Worm (Caenorhabditis elegans) whole organism, young adult: ENCODE results near the gene coq-2.
A peak's percentile ranks its signal among the peaks of the same experiment; 100 is the strongest.

ENCODE experiments used
- B0019.2 ChIP-seq: fragments of 200-800 bp; sonication (Bioruptor generic); conservative IDR thresholded peaks from 2 replicates; pipeline ENCODE4 v1.3.6; 2022; ENCODE audit warnings: missing genetic modification reagents, missing genetic modification characterization, missing compliant biosample characterization
- B0336.3 ChIP-seq: fragments of 200-800 bp; sonication (Bioruptor generic); IDR thresholded peaks from 2 replicates; pipeline ENCODE4 v1.3.6; 2022; ENCODE audit warnings: missing genetic modification characterization, missing compliant biosample characterization
- C17E4.6 ChIP-seq: fragments of 200-800 bp; sonication (Bioruptor generic); IDR thresholded peaks from 2 replicates; pipeline ENCODE4 v1.3.6; 2022; ENCODE audit warnings: missing genetic modification reagents, missing genetic modification characterization, missing compliant biosample characterization
- F10E7.11 ChIP-seq: sonication (generic microtip); optimal IDR thresholded peaks from 2 replicates; lab custom pipeline; 2017; ENCODE audit warnings: mild to moderate bottlenecking, missing genetic modification characterization, moderate library complexity, missing compliant biosample characterization
- F33H1.4 ChIP-seq: fragments of 200-800 bp; sonication (Bioruptor generic); IDR thresholded peaks from 2 replicates; pipeline ENCODE4 v1.3.6; 2022; ENCODE audit warnings: missing genetic modification reagents, missing genetic modification characterization, missing compliant biosample characterization
- F49E8.2 ChIP-seq: sonication (generic microtip); optimal IDR thresholded peaks from 3 replicates; lab custom pipeline; 2017; ENCODE audit warnings: missing genetic modification characterization, mild to moderate bottlenecking, missing compliant biosample characterization, antibody characterized with exemption, moderate library complexity; ENCODE audit not compliant: insufficient read depth
- Y79H2A.3 ChIP-seq: fragments of 200-800 bp; sonication (Bioruptor generic); conservative IDR thresholded peaks from 2 replicates; pipeline ENCODE4 v1.3.6; 2022; ENCODE audit warnings: missing genetic modification reagents, missing genetic modification characterization, missing compliant biosample characterization
- Y95B8A.8 ChIP-seq: fragments of 200-800 bp; sonication (Bioruptor generic); IDR thresholded peaks from 2 replicates; pipeline ENCODE4 v1.3.6; 2022; ENCODE audit warnings: missing genetic modification reagents, missing genetic modification characterization, missing compliant biosample characterization
- ama-1 ChIP-seq, 3 experiments: fragments of 150-350 bp in 1 of 3; sonication (generic microtip) in 2 of 3; optimal IDR thresholded peaks; 2 replicates each; lab custom pipeline; 2014 to 2018; ENCODE audit warnings: missing biosample characterization in 2 of 3, missing genetic modification characterization in 2 of 3, missing genetic modification reagents in 2 of 3
- atf-7 ChIP-seq: sonication (generic microtip); optimal IDR thresholded peaks from 2 replicates; lab custom pipeline; 2017; ENCODE audit warnings: mild to moderate bottlenecking, missing genetic modification characterization, missing compliant biosample characterization
- athp-1 ChIP-seq: sonication (generic microtip); optimal IDR thresholded peaks from 2 replicates; lab custom pipeline; 2017; ENCODE audit warnings: mild to moderate bottlenecking, missing genetic modification characterization, missing compliant biosample characterization
- attf-3 ChIP-seq: fragments of 200-800 bp; sonication (Bioruptor generic); conservative IDR thresholded peaks from 2 replicates; pipeline ENCODE4 v1.3.6; 2022; ENCODE audit warnings: missing genetic modification reagents, missing genetic modification characterization, missing compliant biosample characterization
- attf-6 ChIP-seq: fragments of 200-800 bp; sonication (Bioruptor generic); IDR thresholded peaks from 2 replicates; pipeline ENCODE4 v1.3.6; 2022; ENCODE audit warnings: missing genetic modification reagents, missing genetic modification characterization, missing compliant biosample characterization
- bed-1 ChIP-seq: fragments of 200-800 bp; sonication (Bioruptor generic); IDR thresholded peaks from 2 replicates; pipeline ENCODE4 v1.3.6; 2022; ENCODE audit warnings: missing genetic modification reagents, missing genetic modification characterization, missing compliant biosample characterization
- cebp-2 ChIP-seq: fragments of 200-800 bp; sonication (Bioruptor generic); IDR thresholded peaks from 2 replicates; pipeline ENCODE4 v1.3.6; 2022; ENCODE audit warnings: missing genetic modification characterization, missing compliant biosample characterization
- ceh-40 ChIP-seq: fragments of 200-800 bp; sonication (Bioruptor generic); IDR thresholded peaks from 2 replicates; pipeline ENCODE4 v1.3.6; 2022; ENCODE audit warnings: missing genetic modification characterization, missing compliant biosample characterization
- ceh-91 ChIP-seq: fragments of 200-800 bp; sonication (Bioruptor generic); IDR thresholded peaks from 2 replicates; pipeline ENCODE4 v1.3.6; 2022; ENCODE audit warnings: missing genetic modification reagents, missing genetic modification characterization, missing compliant biosample characterization
- chd-7 ChIP-seq: sonication (generic microtip); optimal IDR thresholded peaks from 2 replicates; lab custom pipeline; 2016; ENCODE audit warnings: mild to moderate bottlenecking, missing genetic modification characterization, moderate library complexity, missing compliant biosample characterization
- dox-1 ChIP-seq: fragments of 200-800 bp; sonication (Bioruptor generic); IDR thresholded peaks from 2 replicates; pipeline ENCODE4 v1.3.6; 2022; ENCODE audit warnings: missing genetic modification reagents, missing genetic modification characterization, missing compliant biosample characterization
- ets-4 ChIP-seq: fragments of 200-800 bp; sonication (Bioruptor generic); optimal IDR thresholded peaks from 2 replicates; lab custom pipeline; 2018; ENCODE audit warnings: mild to moderate bottlenecking, missing genetic modification characterization, missing compliant biosample characterization
- hlh-12 ChIP-seq: sonication (generic microtip); optimal IDR thresholded peaks from 2 replicates; lab custom pipeline; 2016; ENCODE audit warnings: missing genetic modification characterization, missing compliant biosample characterization
- hsf-1 ChIP-seq: fragments of 200-800 bp; sonication (Bioruptor generic); IDR thresholded peaks from 2 replicates; pipeline ENCODE4 v1.3.6; 2022; ENCODE audit warnings: missing genetic modification reagents, missing genetic modification characterization, missing compliant biosample characterization
- lag-1 ChIP-seq: fragments of 200-800 bp; sonication (Bioruptor generic); IDR thresholded peaks from 2 replicates; pipeline ENCODE4 v1.3.6; 2022; ENCODE audit warnings: missing genetic modification reagents, missing genetic modification characterization, missing compliant biosample characterization
- lin-26 ChIP-seq: fragments of 200-800 bp; sonication (Bioruptor generic); IDR thresholded peaks from 2 replicates; pipeline ENCODE4 v1.3.6; 2022; ENCODE audit warnings: missing genetic modification reagents, missing genetic modification characterization, missing compliant biosample characterization
- lin-35 ChIP-seq, 3 experiments: fragments of 150-350 bp in 2 of 3; sonication (generic microtip) in 1 of 3; optimal IDR thresholded peaks; 2 replicates each; lab custom pipeline; 2014 to 2018; ENCODE audit warnings: missing biosample characterization in 3 of 3, missing genetic modification characterization in 3 of 3, missing genetic modification reagents in 3 of 3
- lin-54 ChIP-seq: fragments of 200-800 bp; sonication (Bioruptor generic); optimal IDR thresholded peaks from 2 replicates; lab custom pipeline; 2018; ENCODE audit warnings: mild to moderate bottlenecking, missing genetic modification characterization, missing compliant biosample characterization
- lir-1 ChIP-seq: fragments of 200-800 bp; sonication (Bioruptor generic); conservative IDR thresholded peaks from 2 replicates; pipeline ENCODE4 v1.3.6; 2022; ENCODE audit warnings: missing genetic modification reagents, missing genetic modification characterization, missing compliant biosample characterization
- lsy-27 ChIP-seq: sonication (generic microtip); optimal IDR thresholded peaks from 2 replicates; lab custom pipeline; 2017; ENCODE audit warnings: missing genetic modification characterization, mild to moderate bottlenecking, missing compliant biosample characterization, antibody characterized with exemption, missing genotype, borderline replicate concordance; ENCODE audit not compliant: insufficient read depth
- madf-6 ChIP-seq: fragments of 200-800 bp; sonication (Bioruptor generic); IDR thresholded peaks from 2 replicates; pipeline ENCODE4 v1.3.6; 2022; ENCODE audit warnings: missing genetic modification reagents, missing genetic modification characterization, missing compliant biosample characterization
- mcd-1 ChIP-seq: fragments of 200-800 bp; sonication (Bioruptor generic); IDR thresholded peaks from 2 replicates; pipeline ENCODE4 v1.3.6; 2022; ENCODE audit warnings: missing genetic modification reagents, missing genetic modification characterization, missing compliant biosample characterization
- nfya-2 ChIP-seq: fragments of 200-800 bp; sonication (Bioruptor generic); IDR thresholded peaks from 2 replicates; pipeline ENCODE4 v1.3.6; 2022; ENCODE audit warnings: missing genetic modification reagents, missing genetic modification characterization, missing compliant biosample characterization
- nhr-179 ChIP-seq: sonication (generic microtip); optimal IDR thresholded peaks from 2 replicates; lab custom pipeline; 2016; ENCODE audit warnings: mild to moderate bottlenecking, missing genetic modification characterization, missing compliant biosample characterization
- pha-4 ChIP-seq: fragments of 150-350 bp; sonication (generic microtip); optimal IDR thresholded peaks from 2 replicates; lab custom pipeline; 2014; ENCODE audit warnings: missing biosample characterization, missing genetic modification reagents, missing genetic modification characterization
- rcor-1 ChIP-seq: fragments of 200-800 bp; sonication (Bioruptor generic); IDR thresholded peaks from 2 replicates; pipeline ENCODE4 v1.3.6; 2022; ENCODE audit warnings: missing genetic modification reagents, missing genetic modification characterization, missing compliant biosample characterization
- rec-8 ChIP-seq, 2 experiments: sonication (generic microtip); optimal IDR thresholded peaks; 2 replicates each; lab custom pipeline; 2016; ENCODE audit warnings: mild to moderate bottlenecking in 2 of 2, missing genetic modification characterization in 2 of 2, missing genetic modification reagents in 2 of 2, missing genotype in 2 of 2, missing biosample characterization in 1 of 2, missing compliant biosample characterization in 1 of 2, moderate library complexity in 1 of 2
- repo-1 ChIP-seq: sonication (generic microtip); optimal IDR thresholded peaks from 2 replicates; lab custom pipeline; 2017; ENCODE audit warnings: mild to moderate bottlenecking, missing genetic modification characterization, missing compliant biosample characterization
- snpc-1.1 ChIP-seq: sonication (generic microtip); optimal IDR thresholded peaks from 2 replicates; lab custom pipeline; 2017; ENCODE audit warnings: missing genetic modification characterization, mild to moderate bottlenecking, missing compliant biosample characterization, antibody characterized with exemption, moderate library complexity, missing genotype, missing genetic modification reagents; ENCODE audit not compliant: insufficient read depth
- snpc-3.4 ChIP-seq: sonication (generic microtip); optimal IDR thresholded peaks from 2 replicates; lab custom pipeline; 2017; ENCODE audit warnings: missing genetic modification characterization, mild to moderate bottlenecking, missing compliant biosample characterization, antibody characterized with exemption, moderate library complexity, missing genotype, missing genetic modification reagents
- snpc-4 ChIP-seq, 5 experiments: fragments of 150-350 bp in 1 of 5; sonication (generic microtip) in 4 of 5; optimal IDR thresholded peaks; 2 replicates each; lab custom pipeline; 2014 to 2018; ENCODE audit warnings: missing genetic modification characterization in 5 of 5, missing biosample characterization in 3 of 5, antibody characterized with exemption in 2 of 5, mild to moderate bottlenecking in 2 of 5, missing compliant biosample characterization in 2 of 5, missing genotype in 2 of 5, moderate library complexity in 2 of 5, missing genetic modification reagents in 1 of 5
- tlf-1 ChIP-seq: fragments of 200-800 bp; sonication (Bioruptor generic); optimal IDR thresholded peaks from 2 replicates; lab custom pipeline; 2018; ENCODE audit warnings: mild to moderate bottlenecking, missing genetic modification characterization, missing compliant biosample characterization
- xnd-1 ChIP-seq: sonication (generic microtip); optimal IDR thresholded peaks from 2 replicates; lab custom pipeline; 2016; ENCODE audit warnings: missing genotype, missing genetic modification reagents, missing genetic modification characterization, missing compliant biosample characterization
- zfh-2 ChIP-seq: fragments of 200-800 bp; sonication (Bioruptor generic); conservative IDR thresholded peaks from 2 replicates; pipeline ENCODE4 v1.3.6; 2022; ENCODE audit warnings: missing genetic modification reagents, missing genetic modification characterization, missing compliant biosample characterization
- ztf-18 ChIP-seq: sonication (generic microtip); optimal IDR thresholded peaks from 2 replicates; lab custom pipeline; 2016; ENCODE audit warnings: missing genotype, mild to moderate bottlenecking, missing genetic modification characterization, missing compliant biosample characterization

coq-2 gene

ce11 chrIII:6931896-6932295, 3.9 kb upstream of the coq-2 start, which contains the start of gene byn-1 (continued):
- TF ChIP-seq Y79H2A.3 (GFP tag; lab: Robert Waterston, UW), result no peak
- TF ChIP-seq hlh-12 (tag; lab: Kevin White, UChicago), result no peak
- no peak for TF ChIP-seq attf-3 (GFP tag; lab: Robert Waterston, UW)
- TF ChIP-seq rcor-1 (GFP tag; lab: Robert Waterston, UW), result no peak
- no peak for TF ChIP-seq attf-6 (GFP tag; lab: Robert Waterston, UW)
- TF ChIP-seq cebp-2, result no peak
- no peak for TF ChIP-seq rec-8 (tag; optimal IDR thresholded peaks at IDR 0.05; lab: Kevin White, UChicago)
- peak; percentile 5 for TF ChIP-seq repo-1 (tag; lab: Kevin White, UChicago)
- no peak for TF ChIP-seq lin-35 (GFP tag; optimal IDR thresholded peaks at IDR 0.05; lab: Kevin White, UChicago)
- TF ChIP-seq madf-6 (GFP tag; lab: Robert Waterston, UW), result peak; percentile 56
- no peak for TF ChIP-seq B0019.2 (GFP tag; lab: Robert Waterston, UW)
- TF ChIP-seq F33H1.4 (GFP tag; lab: Robert Waterston, UW), result no peak
- TF ChIP-seq C17E4.6 (GFP tag; lab: Robert Waterston, UW), result no peak
- TF ChIP-seq ztf-18 (tag; lab: Kevin White, UChicago), result no peak
- no peak for TF ChIP-seq ceh-91 (GFP tag; lab: Robert Waterston, UW)
- TF ChIP-seq B0336.3 (GFP tag; lab: Robert Waterston, UW), result peak; percentile 82
- no peak for TF ChIP-seq nfya-2
- TF ChIP-seq snpc-3.4 (tag; lab: Kevin White, UChicago), result peak; percentile 32
- no peak for TF ChIP-seq snpc-4 (GFP tag; optimal IDR thresholded peaks at IDR 0.05; lab: Kevin White, UChicago)
- peak in 1 of 4 experiments; percentile 26 for TF ChIP-seq snpc-4 (tag; optimal IDR thresholded peaks at IDR 0.05; lab: Kevin White, UChicago)
- peak; percentile 12 for TF ChIP-seq F49E8.2 (tag; lab: Kevin White, UChicago)
- TF ChIP-seq Y95B8A.8 (GFP tag; lab: Robert Waterston, UW), result no peak
- TF ChIP-seq tlf-1 (GFP tag; lab: Kevin White, UChicago), result peak; percentile 35
- TF ChIP-seq ama-1 (optimal IDR thresholded peaks at IDR 0.05; lab: Kevin White, UChicago), result no peak
- TF ChIP-seq ama-1 (GFP tag; optimal IDR thresholded peaks at IDR 0.05; lab: Kevin White, UChicago), result peak in 1 of 2 experiments; percentile 26
- TF ChIP-seq ceh-40 (GFP tag; lab: Robert Waterston, UW), result no peak
- peak; percentile 33 for TF ChIP-seq atf-7 (tag; lab: Kevin White, UChicago)
- no peak for TF ChIP-seq lag-1 (GFP tag; lab: Robert Waterston, UW)
- TF ChIP-seq lsy-27, result no peak
- TF ChIP-seq snpc-1.1 (tag; lab: Kevin White, UChicago), result peak; percentile 9
- peak; percentile 25; the same call in 1 of the 2 replicates for TF ChIP-seq mcd-1
- no peak for TF ChIP-seq zfh-2
- no peak for TF ChIP-seq F10E7.11
- TF ChIP-seq pha-4 (tag; lab: Kevin White, UChicago), result no peak
- TF ChIP-seq bed-1 (GFP tag; lab: Robert Waterston, UW), result no peak
- TF ChIP-seq lin-26, result no peak
- TF ChIP-seq athp-1 (tag; lab: Kevin White, UChicago), result peak; percentile 32
- no peak for TF ChIP-seq dox-1 (GFP tag; lab: Robert Waterston, UW)
- TF ChIP-seq hsf-1 (GFP tag; lab: Robert Waterston, UW), result peak; percentile 69
- no peak for TF ChIP-seq xnd-1 (tag; lab: Kevin White, UChicago)
- no peak for TF ChIP-seq chd-7 (tag; lab: Kevin White, UChicago)
- no peak for TF ChIP-seq ets-4
- no peak for TF ChIP-seq lir-1
- TF ChIP-seq lin-54, result peak; percentile 24
- TF ChIP-seq nhr-179, result no peak
